Worm (Caenorhabditis elegans) whole organism, mixed stage, embryonic: Measurements from ENCODE around the gene F41C3.7.

Experiments used
- M03D4.4 ChIP-seq: sonication (generic microtip); optimal IDR thresholded peaks from 2 replicates; lab custom pipeline; 2017; ENCODE audit warnings: mild to moderate bottlenecking, missing genetic modification characterization, missing compliant biosample characterization
- bed-3 ChIP-seq: fragments of 200-800 bp; sonication (Bioruptor generic); optimal IDR thresholded peaks from 3 replicates; lab custom pipeline; 2018; ENCODE audit warnings: mild to moderate bottlenecking, missing genetic modification characterization, moderate library complexity, missing compliant biosample characterization
- blmp-1 ChIP-seq: fragments of 150-350 bp; optimal IDR thresholded peaks from 2 replicates; lab custom pipeline; 2014; ENCODE audit warnings: missing biosample characterization, missing genetic modification characterization
- ceh-39 ChIP-seq: fragments of 150-350 bp; optimal IDR thresholded peaks from 2 replicates; lab custom pipeline; 2014; ENCODE audit warnings: missing biosample characterization, missing genetic modification characterization
- ceh-83 ChIP-seq: fragments of 200-800 bp; sonication (Bioruptor generic); optimal IDR thresholded peaks from 2 replicates; lab custom pipeline; 2018; ENCODE audit warnings: mild to moderate bottlenecking, missing genetic modification characterization, missing compliant biosample characterization
- ces-1 ChIP-seq: fragments of 150-350 bp; optimal IDR thresholded peaks from 2 replicates; lab custom pipeline; 2014; ENCODE audit warnings: missing biosample characterization, missing genetic modification reagents, missing genetic modification characterization
- cnd-1 ChIP-seq: fragments of 200-800 bp; sonication (Bioruptor generic); optimal IDR thresholded peaks from 2 replicates; lab custom pipeline; 2018; ENCODE audit warnings: mild to moderate bottlenecking, missing genetic modification characterization, missing compliant biosample characterization
- drap-1 ChIP-seq: fragments of 200-800 bp; sonication (Bioruptor generic); optimal IDR thresholded peaks from 3 replicates; lab custom pipeline; 2018; ENCODE audit warnings: mild to moderate bottlenecking, missing genetic modification characterization, missing compliant biosample characterization
- elt-3 ChIP-seq: fragments of 150-350 bp; optimal IDR thresholded peaks from 2 replicates; lab custom pipeline; 2014; ENCODE audit warnings: missing biosample characterization, missing genetic modification characterization
- flh-1 ChIP-seq: fragments of 200-800 bp; sonication (Bioruptor generic); optimal IDR thresholded peaks from 2 replicates; lab custom pipeline; 2018; ENCODE audit warnings: mild to moderate bottlenecking, missing genetic modification characterization, moderate library complexity, missing compliant biosample characterization
- ham-2 ChIP-seq: fragments of 200-800 bp; sonication (Bioruptor generic); optimal IDR thresholded peaks from 2 replicates; lab custom pipeline; 2018; ENCODE audit warnings: mild to moderate bottlenecking, missing genetic modification characterization, missing compliant biosample characterization
- hlh-1 ChIP-seq: fragments of 150-350 bp; optimal IDR thresholded peaks from 2 replicates; lab custom pipeline; 2014; ENCODE audit warnings: missing biosample characterization, missing genetic modification reagents, missing genetic modification characterization
- lin-13 ChIP-seq: fragments of 150-350 bp; optimal IDR thresholded peaks from 2 replicates; lab custom pipeline; 2014; ENCODE audit warnings: missing biosample characterization, missing genetic modification characterization
- lin-32 ChIP-seq: fragments of 200-800 bp; sonication (Bioruptor generic); optimal IDR thresholded peaks from 2 replicates; lab custom pipeline; 2018; ENCODE audit warnings: mild to moderate bottlenecking, missing genetic modification characterization, missing compliant biosample characterization
- lsy-2 ChIP-seq: fragments of 150-350 bp; optimal IDR thresholded peaks from 2 replicates; lab custom pipeline; 2014; ENCODE audit warnings: missing biosample characterization, missing genetic modification characterization
- mab-5 ChIP-seq: fragments of 150-350 bp; optimal IDR thresholded peaks from 2 replicates; lab custom pipeline; 2014; ENCODE audit warnings: missing biosample characterization, missing genetic modification characterization
- mep-1 ChIP-seq: fragments of 150-350 bp; optimal IDR thresholded peaks from 2 replicates; lab custom pipeline; 2017; ENCODE audit warnings: missing biosample characterization, missing genetic modification reagents, missing genetic modification characterization, inconsistent platforms
- mls-2 ChIP-seq: sonication (generic microtip); optimal IDR thresholded peaks from 2 replicates; lab custom pipeline; 2016; ENCODE audit warnings: mild to moderate bottlenecking, missing genetic modification characterization, moderate library complexity, missing compliant biosample characterization
- nhr-12 ChIP-seq: fragments of 150-350 bp; optimal IDR thresholded peaks from 2 replicates; lab custom pipeline; 2014; ENCODE audit warnings: missing biosample characterization, missing genetic modification characterization
- nhr-2 ChIP-seq: fragments of 150-350 bp; optimal IDR thresholded peaks from 2 replicates; lab custom pipeline; 2014; ENCODE audit warnings: missing biosample characterization, missing genetic modification characterization
- nhr-237 ChIP-seq: fragments of 150-350 bp; optimal IDR thresholded peaks from 2 replicates; lab custom pipeline; 2014; ENCODE audit warnings: missing biosample characterization, missing genetic modification characterization
- nhr-28 ChIP-seq: fragments of 150-350 bp; optimal IDR thresholded peaks from 2 replicates; lab custom pipeline; 2014; ENCODE audit warnings: missing biosample characterization, missing genetic modification characterization
- nhr-76 ChIP-seq: sonication (generic microtip); optimal IDR thresholded peaks from 2 replicates; lab custom pipeline; 2017; ENCODE audit warnings: missing biosample characterization, missing genetic modification characterization
- pha-4 ChIP-seq: fragments of 150-350 bp; optimal IDR thresholded peaks from 2 replicates; lab custom pipeline; 2018; ENCODE audit warnings: missing biosample characterization, missing genetic modification reagents, missing genetic modification characterization
- snpc-4 ChIP-seq: fragments of 150-350 bp; optimal IDR thresholded peaks from 2 replicates; lab custom pipeline; 2014; ENCODE audit warnings: missing biosample characterization, missing genetic modification characterization
- sptf-1 ChIP-seq: sonication (generic microtip); optimal IDR thresholded peaks from 2 replicates; lab custom pipeline; 2017; ENCODE audit warnings: mild to moderate bottlenecking, missing genetic modification characterization, moderate library complexity, missing compliant biosample characterization
- tbx-8 ChIP-seq: fragments of 200-800 bp; sonication (Bioruptor generic); optimal IDR thresholded peaks from 2 replicates; lab custom pipeline; 2018; ENCODE audit warnings: mild to moderate bottlenecking, missing genetic modification characterization, moderate library complexity, missing compliant biosample characterization
- unc-120 ChIP-seq: sonication (generic microtip); optimal IDR thresholded peaks from 2 replicates; lab custom pipeline; 2017; ENCODE audit warnings: missing genetic modification characterization, missing compliant biosample characterization; ENCODE audit not compliant: poor library complexity, severe bottlenecking
- unc-39 ChIP-seq: fragments of 150-350 bp; optimal IDR thresholded peaks from 2 replicates; lab custom pipeline; 2014; ENCODE audit warnings: missing biosample characterization, missing genetic modification characterization
- unc-62 ChIP-seq: fragments of 150-350 bp; optimal IDR thresholded peaks from 2 replicates; lab custom pipeline; 2014; ENCODE audit warnings: missing biosample characterization, missing genetic modification reagents, missing genetic modification characterization
- ztf-11 ChIP-seq: fragments of 150-350 bp; optimal IDR thresholded peaks from 2 replicates; lab custom pipeline; 2014; ENCODE audit warnings: missing biosample characterization, missing genetic modification characterization

F41C3.7 gene

ce11 chrII:4729733-4730132 lies at the start of gene F41C3.7:
Gene F41C3.7 (plus strand): TSS chrII:4730033.
- no peak for TF ChIP-seq elt-3 (tag; lab: Kevin White, UChicago)
- no peak for TF ChIP-seq mab-5 (tag; lab: Kevin White, UChicago)
- no peak for TF ChIP-seq unc-62
- TF ChIP-seq lin-13 (tag; lab: Kevin White, UChicago) = no peak
- no peak for TF ChIP-seq flh-1
- no peak for TF ChIP-seq sptf-1 (tag; lab: Kevin White, UChicago)
- TF ChIP-seq M03D4.4 (tag; lab: Kevin White, UChicago) = no peak
- no peak for TF ChIP-seq drap-1 (GFP tag; lab: Kevin White, UChicago)
- TF ChIP-seq nhr-28 (tag; lab: Kevin White, UChicago) = no peak
- no peak for TF ChIP-seq blmp-1 (tag; lab: Kevin White, UChicago)
- no peak for TF ChIP-seq ztf-11 (tag; lab: Kevin White, UChicago)
- TF ChIP-seq nhr-2 (tag; lab: Kevin White, UChicago) = no peak
- TF ChIP-seq mls-2 (tag; lab: Kevin White, UChicago) = no peak

DNA sequence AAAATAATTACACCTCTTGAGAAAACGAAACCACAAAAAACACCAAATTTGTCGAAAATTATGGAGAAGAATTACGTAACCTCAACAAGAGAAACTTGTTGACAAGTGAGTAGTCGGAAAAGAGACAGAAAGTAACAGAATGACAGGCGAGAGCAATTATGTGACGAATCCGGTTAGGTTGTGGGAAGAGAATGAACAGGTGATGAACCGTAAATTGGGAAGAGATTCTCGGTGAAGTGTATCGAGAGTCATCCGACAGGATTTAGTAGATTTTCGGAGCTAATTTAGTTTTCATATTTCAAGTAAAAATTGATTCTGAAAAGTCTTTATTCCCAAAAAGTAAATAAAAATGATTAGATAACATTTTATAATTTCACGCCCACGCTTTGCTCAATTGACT lies 48.4 kb upstream of the F41C3.7 start, which contains the start of gene T05A7.7:
TSS of gene T05A7.7 (minus strand) at position 101 of the 400 bp plus-strand sequence.
- TF ChIP-seq pha-4 (tag; lab: Kevin White, UChicago) = no peak
- TF ChIP-seq ztf-11 (tag; lab: Kevin White, UChicago) = no peak
- no peak for TF ChIP-seq unc-62
- no peak for TF ChIP-seq lin-32 (GFP tag; lab: Kevin White, UChicago)
- TF ChIP-seq mls-2 (tag; lab: Kevin White, UChicago) = no peak
- TF ChIP-seq blmp-1 (tag; lab: Kevin White, UChicago) = no peak
- TF ChIP-seq nhr-76 (tag; lab: Kevin White, UChicago) = no peak
- TF ChIP-seq ceh-83 (GFP tag; lab: Kevin White, UChicago) = no peak
- no peak for TF ChIP-seq nhr-237 (tag; lab: Kevin White, UChicago)
- TF ChIP-seq nhr-28 (tag; lab: Kevin White, UChicago) = no peak
- no peak for TF ChIP-seq unc-39
- TF ChIP-seq, all 35 proteins: peak for 0

- no peak for TF ChIP-seq lin-32 (GFP tag; lab: Kevin White, UChicago)
- no peak for TF ChIP-seq ztf-11 (tag; lab: Kevin White, UChicago)
- no peak for TF ChIP-seq tbx-8 (GFP tag; lab: Kevin White, UChicago)
- TF ChIP-seq lsy-2 (tag; lab: Kevin White, UChicago) = no peak
- no peak for TF ChIP-seq snpc-4 (tag; lab: Kevin White, UChicago)
- no peak for TF ChIP-seq cnd-1 (tag; lab: Kevin White, UChicago)
- no peak for TF ChIP-seq elt-3 (tag; lab: Kevin White, UChicago)
- TF ChIP-seq unc-120 (tag; lab: Kevin White, UChicago) = no peak
- TF ChIP-seq pha-4 (tag; lab: Kevin White, UChicago) = no peak
- no peak for TF ChIP-seq nhr-28 (tag; lab: Kevin White, UChicago)
- TF ChIP-seq ham-2 (GFP tag; lab: Kevin White, UChicago) = no peak
- no peak for TF ChIP-seq mls-2 (tag; lab: Kevin White, UChicago)
- no peak for TF ChIP-seq mep-1 (tag; lab: Kevin White, UChicago)
Observed at ce11 chrII:4683693-4684092, 46.1 kb upstream of the F41C3.7 start, which contains the start of gene sre-40. Gene sre-40 (minus strand): TSS chrII:4683793.

- TF ChIP-seq nhr-237 (tag; lab: Kevin White, UChicago) (no peak), unc-120 (tag; lab: Kevin White, UChicago) (no peak), nhr-28 (tag; lab: Kevin White, UChicago) (no peak), mls-2 (tag; lab: Kevin White, UChicago) (no peak), sptf-1 (tag; lab: Kevin White, UChicago) (no peak), flh-1 (no peak), drap-1 (GFP tag; lab: Kevin White, UChicago) (no peak), ces-1 (GFP tag; lab: Kevin White, UChicago) (no peak), hlh-1 (tag; lab: Kevin White, UChicago) (no peak)
Observed at ce11 chrII:4684852-4685251, 45.0 kb upstream of the F41C3.7 start.

DNA sequence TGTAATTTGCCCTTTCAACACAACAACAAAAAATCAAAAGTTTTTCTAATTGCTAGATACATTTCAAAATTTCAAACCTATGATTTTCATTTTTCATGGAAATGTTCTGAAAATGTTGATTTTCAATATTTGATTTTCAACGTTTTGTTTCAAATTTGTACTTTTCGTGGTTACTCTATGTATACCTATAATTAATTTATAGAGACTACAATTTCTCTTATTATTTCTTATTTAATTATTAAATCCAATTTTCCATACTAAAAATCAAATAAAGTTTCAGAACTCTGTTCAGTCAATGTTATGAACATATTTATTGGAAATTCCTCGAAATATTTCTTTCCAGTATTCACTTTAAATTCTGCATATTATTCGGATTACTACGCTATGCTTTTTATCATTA lies 42.9 kb upstream of the F41C3.7 start, which contains the start of gene sre-39:
TSS of gene sre-39 (plus strand) at position 301 of the 400 bp plus-strand sequence.
- TF ChIP-seq cnd-1 (tag; lab: Kevin White, UChicago) = no peak
- no peak for TF ChIP-seq mep-1 (tag; lab: Kevin White, UChicago)
- TF ChIP-seq unc-62 = no peak
- TF ChIP-seq ceh-83 (GFP tag; lab: Kevin White, UChicago) = no peak
- TF ChIP-seq nhr-76 (tag; lab: Kevin White, UChicago) = no peak
- TF ChIP-seq ztf-11 (tag; lab: Kevin White, UChicago) = no peak
- TF ChIP-seq bed-3 (GFP tag; lab: Kevin White, UChicago) = no peak
- no peak for TF ChIP-seq nhr-12 (tag; lab: Kevin White, UChicago)
- no peak for TF ChIP-seq blmp-1 (tag; lab: Kevin White, UChicago)
- no peak for TF ChIP-seq M03D4.4 (tag; lab: Kevin White, UChicago)
- no peak for TF ChIP-seq unc-120 (tag; lab: Kevin White, UChicago)
- TF ChIP-seq ham-2 (GFP tag; lab: Kevin White, UChicago) = no peak
- no peak for TF ChIP-seq sptf-1 (tag; lab: Kevin White, UChicago)
- no peak for TF ChIP-seq flh-1
- no peak for TF ChIP-seq ceh-39 (tag; lab: Kevin White, UChicago)
- TF ChIP-seq elt-3 (tag; lab: Kevin White, UChicago) = no peak
- TF ChIP-seq mab-5 (tag; lab: Kevin White, UChicago) = no peak
- no peak for TF ChIP-seq unc-39
- TF ChIP-seq lin-13 (tag; lab: Kevin White, UChicago) = no peak
